Fruit fly (Drosophila melanogaster) whole organism, embryonic: ENCODE measurements around the gene pan.

Experiments
- Adf1 ChIP-seq: fragments of 200-800 bp; sonication (Bioruptor generic); IDR thresholded peaks from 2 replicates; pipeline ENCODE4 v1.3.6; 2022; ENCODE audit warnings: missing biosample characterization, missing genetic modification characterization
- Atf6 ChIP-seq: fragments of 200-800 bp; sonication (Bioruptor generic); IDR thresholded peaks from 2 replicates; pipeline ENCODE4 v1.3.6; 2022; ENCODE audit warnings: missing biosample characterization, missing genetic modification characterization
- B-H2 ChIP-seq: fragments of 200-800 bp; sonication (Bioruptor generic); optimal IDR thresholded peaks from 2 replicates; lab custom pipeline; 2018; ENCODE audit warnings: missing biosample characterization, mild to moderate bottlenecking, missing genetic modification characterization
- CG14441 ChIP-seq: fragments of 200-800 bp; sonication (Bioruptor generic); IDR thresholded peaks from 2 replicates; pipeline ENCODE4 v1.3.6; 2022; ENCODE audit warnings: missing biosample characterization, missing genetic modification characterization
- CG14667 ChIP-seq: fragments of 200-800 bp; sonication (Bioruptor generic); IDR thresholded peaks from 2 replicates; pipeline ENCODE4 v1.3.6; 2022; ENCODE audit warnings: missing biosample characterization, missing genetic modification characterization
- CG15479 ChIP-seq: fragments of 200-800 bp; sonication (Bioruptor generic); optimal IDR thresholded peaks from 3 replicates; lab custom pipeline; 2019; ENCODE audit warnings: missing biosample characterization, mild to moderate bottlenecking, missing genetic modification characterization, moderate library complexity
- CG15601 ChIP-seq: fragments of 200-800 bp; sonication (Bioruptor generic); optimal IDR thresholded peaks from 3 replicates; lab custom pipeline; 2019; ENCODE audit warnings: missing biosample characterization, mild to moderate bottlenecking, missing genetic modification characterization, moderate library complexity
- CG1602 ChIP-seq: fragments of 200-800 bp; sonication (Bioruptor generic); optimal IDR thresholded peaks from 3 replicates; lab custom pipeline; 2016; ENCODE audit warnings: missing biosample characterization, missing genetic modification characterization
- CG17359 ChIP-seq: fragments of 200-800 bp; sonication (Bioruptor generic); optimal IDR thresholded peaks from 3 replicates; lab custom pipeline; 2018; ENCODE audit warnings: missing biosample characterization, mild to moderate bottlenecking, missing genetic modification characterization, moderate library complexity
- CG2199 ChIP-seq: fragments of 200-800 bp; sonication (Bioruptor generic); IDR thresholded peaks from 3 replicates; pipeline ENCODE4 v1.3.6; 2022; ENCODE audit warnings: missing biosample characterization, missing genetic modification characterization
- CG30020 ChIP-seq: fragments of 200-800 bp; optimal IDR thresholded peaks from 2 replicates; lab custom pipeline; 2019; ENCODE audit warnings: missing biosample characterization, mild to moderate bottlenecking, missing genetic modification characterization, moderate library complexity
- CG3281 ChIP-seq: fragments of 200-800 bp; sonication (Bioruptor generic); optimal IDR thresholded peaks from 3 replicates; lab custom pipeline; 2017; ENCODE audit warnings: missing biosample characterization, mild to moderate bottlenecking, missing genetic modification characterization
- CG3838 ChIP-seq: fragments of 200-800 bp; sonication (Bioruptor generic); optimal IDR thresholded peaks from 3 replicates; lab custom pipeline; 2016; ENCODE audit warnings: missing biosample characterization, missing genetic modification characterization
- CG3995 ChIP-seq: fragments of 200-800 bp; sonication (Bioruptor generic); optimal IDR thresholded peaks from 3 replicates; lab custom pipeline; 2016; ENCODE audit warnings: missing biosample characterization, missing genetic modification characterization
- CG4282 ChIP-seq: fragments of 200-800 bp; sonication (Bioruptor generic); optimal IDR thresholded peaks from 2 replicates; lab custom pipeline; 2016; ENCODE audit warnings: missing biosample characterization, missing genetic modification characterization
- CG5245 ChIP-seq: fragments of 200-800 bp; sonication (Bioruptor generic); optimal IDR thresholded peaks from 3 replicates; lab custom pipeline; 2016; ENCODE audit warnings: missing biosample characterization, missing genetic modification characterization
- CG7271 ChIP-seq: fragments of 200-800 bp; sonication (Bioruptor generic); optimal IDR thresholded peaks from 2 replicates; lab custom pipeline; 2018; ENCODE audit warnings: missing biosample characterization, mild to moderate bottlenecking, missing genetic modification characterization, moderate library complexity
- CG7745 ChIP-seq: fragments of 200-800 bp; sonication (Bioruptor generic); optimal IDR thresholded peaks from 2 replicates; lab custom pipeline; 2018; ENCODE audit warnings: missing biosample characterization, mild to moderate bottlenecking, missing genetic modification characterization, moderate library complexity
- CG8359 ChIP-seq: fragments of 200-800 bp; sonication (Bioruptor generic); optimal IDR thresholded peaks from 2 replicates; lab custom pipeline; 2017; ENCODE audit warnings: missing biosample characterization, mild to moderate bottlenecking, missing genetic modification characterization, borderline replicate concordance
- CG8478 ChIP-seq: fragments of >200 bp; optimal IDR thresholded peaks from 2 replicates; lab custom pipeline; 2018
- CG8765 ChIP-seq: fragments of 200-800 bp; sonication (Bioruptor generic); IDR thresholded peaks from 2 replicates; pipeline ENCODE4 v1.3.6; 2022; ENCODE audit warnings: missing biosample characterization, missing genetic modification characterization
- CG8924 ChIP-seq: fragments of 200-800 bp; optimal IDR thresholded peaks from 3 replicates; lab custom pipeline; 2019; ENCODE audit warnings: missing biosample characterization, mild to moderate bottlenecking, missing genetic modification characterization, moderate library complexity
- Chrac-16 ChIP-seq: fragments of 200-800 bp; sonication (Bioruptor generic); optimal IDR thresholded peaks from 3 replicates; lab custom pipeline; 2016; ENCODE audit warnings: missing biosample characterization, missing genetic modification characterization
- CrebB ChIP-seq: fragments of 200-800 bp; sonication (Bioruptor generic); optimal IDR thresholded peaks from 3 replicates; lab custom pipeline; 2018; ENCODE audit warnings: missing biosample characterization, mild to moderate bottlenecking, missing genetic modification characterization
- D19A ChIP-seq: fragments of 200-800 bp; optimal IDR thresholded peaks from 3 replicates; lab custom pipeline; 2019; ENCODE audit warnings: missing biosample characterization, mild to moderate bottlenecking, missing genetic modification characterization, moderate library complexity
- D19B ChIP-seq: fragments of 200-800 bp; sonication (Bioruptor generic); optimal IDR thresholded peaks from 2 replicates; lab custom pipeline; 2017; ENCODE audit warnings: missing biosample characterization, mild to moderate bottlenecking, missing genetic modification characterization
- Dp ChIP-seq: fragments of 200-800 bp; sonication (Bioruptor generic); optimal IDR thresholded peaks from 2 replicates; lab custom pipeline; 2018; ENCODE audit warnings: missing biosample characterization, mild to moderate bottlenecking, missing genetic modification characterization, moderate library complexity
- HmgZ ChIP-seq: fragments of 200-800 bp; sonication (Bioruptor generic); optimal IDR thresholded peaks from 2 replicates; lab custom pipeline; 2018; ENCODE audit warnings: missing biosample characterization, mild to moderate bottlenecking, missing genetic modification characterization
- NC2α ChIP-seq: fragments of 200-800 bp; sonication (Bioruptor generic); optimal IDR thresholded peaks from 2 replicates; lab custom pipeline; 2016; ENCODE audit warnings: missing biosample characterization, missing genetic modification characterization
- NC2β ChIP-seq: fragments of 200-800 bp; sonication (Bioruptor generic); optimal IDR thresholded peaks from 2 replicates; lab custom pipeline; 2016; ENCODE audit warnings: missing biosample characterization, missing genetic modification characterization
- NK7.1 ChIP-seq: fragments of 200-800 bp; sonication (Bioruptor generic); optimal IDR thresholded peaks from 3 replicates; lab custom pipeline; 2016; ENCODE audit warnings: missing biosample characterization, missing genetic modification characterization
- Nf-YB ChIP-seq: fragments of 200-800 bp; sonication (Bioruptor generic); optimal IDR thresholded peaks from 3 replicates; lab custom pipeline; 2019; ENCODE audit warnings: missing biosample characterization, mild to moderate bottlenecking, missing genetic modification characterization, moderate library complexity
- Scr ChIP-seq: fragments of 200-800 bp; sonication (Bioruptor generic); IDR thresholded peaks from 2 replicates; pipeline ENCODE4 v1.3.6; 2022; ENCODE audit warnings: missing biosample characterization, missing genetic modification characterization; ENCODE audit not compliant: partially characterized antibody
- Side ChIP-seq: fragments of 200-800 bp; sonication (Bioruptor generic); optimal IDR thresholded peaks from 2 replicates; lab custom pipeline; 2016; ENCODE audit warnings: missing biosample characterization, missing genetic modification characterization
- ase ChIP-seq: fragments of 200-800 bp; sonication (Bioruptor generic); IDR thresholded peaks from 3 replicates; pipeline ENCODE4 v1.3.6; 2022; ENCODE audit warnings: missing biosample characterization, missing genetic modification characterization
- ato ChIP-seq: fragments of 200-800 bp; sonication (Bioruptor generic); IDR thresholded peaks from 2 replicates; pipeline ENCODE4 v1.3.6; 2022; ENCODE audit warnings: missing biosample characterization, missing genetic modification characterization; ENCODE audit not compliant: partially characterized antibody
- cas ChIP-seq: fragments of 200-800 bp; sonication (Bioruptor generic); IDR thresholded peaks from 2 replicates; pipeline ENCODE4 v1.3.6; 2022; ENCODE audit warnings: missing biosample characterization, missing genetic modification characterization
- crp ChIP-seq, 2 experiments: fragments of 200-800 bp; sonication (Bioruptor generic); optimal IDR thresholded peaks; 2 replicates in 1 of 2; 3 replicates in 1 of 2; lab custom pipeline; 2017; ENCODE audit warnings: missing biosample characterization in 2 of 2, missing genetic modification characterization in 2 of 2, mild to moderate bottlenecking in 1 of 2, moderate library complexity in 1 of 2
- eyg ChIP-seq: fragments of 200-800 bp; sonication (Bioruptor generic); optimal IDR thresholded peaks from 3 replicates; lab custom pipeline; 2016; ENCODE audit warnings: missing biosample characterization, missing genetic modification characterization
- gro ChIP-seq: fragments of 200-800 bp; sonication (Bioruptor generic); optimal IDR thresholded peaks from 2 replicates; lab custom pipeline; 2016; ENCODE audit warnings: missing biosample characterization, missing genetic modification characterization
- gt ChIP-seq: fragments of 200-800 bp; sonication (Bioruptor generic); IDR thresholded peaks from 2 replicates; pipeline ENCODE4 v1.3.6; 2022; ENCODE audit warnings: missing biosample characterization, missing genetic modification characterization
- h ChIP-seq: fragments of >200 bp; optimal IDR thresholded peaks from 2 replicates; lab custom pipeline; 2017
- hb ChIP-seq: fragments of 200-800 bp; sonication (Bioruptor generic); IDR thresholded peaks from 3 replicates; pipeline ENCODE4 v1.3.6; 2022; ENCODE audit warnings: missing biosample characterization, missing genetic modification characterization; ENCODE audit not compliant: partially characterized antibody
- jing ChIP-seq: fragments of 200-800 bp; sonication (Bioruptor generic); optimal IDR thresholded peaks from 2 replicates; lab custom pipeline; 2018; ENCODE audit warnings: missing biosample characterization, mild to moderate bottlenecking, missing genetic modification characterization
- phol ChIP-seq: fragments of 200-800 bp; sonication (Bioruptor generic); optimal IDR thresholded peaks from 3 replicates; lab custom pipeline; 2018; ENCODE audit warnings: missing biosample characterization, mild to moderate bottlenecking, missing genetic modification characterization, moderate library complexity
- row ChIP-seq: fragments of 200-800 bp; sonication (Bioruptor generic); IDR thresholded peaks from 3 replicates; pipeline ENCODE4 v1.3.6; 2022; ENCODE audit warnings: missing biosample characterization, missing genetic modification characterization
- seq ChIP-seq: fragments of 200-800 bp; sonication (Bioruptor generic); IDR thresholded peaks from 2 replicates; pipeline ENCODE4 v1.3.6; 2022; ENCODE audit warnings: missing biosample characterization, missing genetic modification characterization
- slbo ChIP-seq: fragments of 200-800 bp; sonication (Bioruptor generic); IDR thresholded peaks from 2 replicates; pipeline ENCODE4 v1.3.6; 2022; ENCODE audit warnings: missing biosample characterization, missing genetic modification characterization
- tll ChIP-seq, 2 experiments: fragments of 200-800 bp in 1 of 2; fragments of >200 bp in 1 of 2; sonication (Bioruptor generic) in 1 of 2; optimal IDR thresholded peaks; 2 replicates each; lab custom pipeline; 2017 to 2019; ENCODE audit warnings: missing biosample characterization in 2 of 2, missing genetic modification characterization in 2 of 2, mild to moderate bottlenecking in 1 of 2, moderate library complexity in 1 of 2
- twi ChIP-seq: fragments of 200-800 bp; optimal IDR thresholded peaks from 2 replicates; lab custom pipeline; 2019; ENCODE audit warnings: missing biosample characterization, mild to moderate bottlenecking, missing genetic modification characterization, moderate library complexity

pan gene

dm6 chr4:56242-57159 lies 12.6 kb upstream of the pan start, which contains the start of gene ci (continued):
- no peak for TF ChIP-seq CG4282 (GFP tag; lab: Kevin White, UChicago)
- no peak for TF ChIP-seq CG1602 (GFP tag; lab: Kevin White, UChicago)
- TF ChIP-seq seq (GFP tag; lab: Robert Waterston, UW), result no peak
- no peak for TF ChIP-seq eyg (GFP tag; lab: Kevin White, UChicago)
- peak; percentile 55 for TF ChIP-seq CG3838
- peak; percentile 77 for TF ChIP-seq CrebB (tag; lab: Kevin White, UChicago)
- TF ChIP-seq CG2199 (GFP tag; lab: Robert Waterston, UW), result peak; percentile 99
- no peak for TF ChIP-seq Atf6 (GFP tag; lab: Robert Waterston, UW)
- TF ChIP-seq NK7.1 (GFP tag; lab: Kevin White, UChicago), result no peak
- no peak for TF ChIP-seq CG3281
- TF ChIP-seq Side (GFP tag; lab: Kevin White, UChicago), result peak; percentile 12
- peak; percentile 77 for TF ChIP-seq CG30020 (tag; lab: Kevin White, UChicago)
- TF ChIP-seq B-H2 (GFP tag; lab: Kevin White, UChicago), result peak; percentile 71
- peak; percentile 22 for TF ChIP-seq CG17359 (tag; lab: Kevin White, UChicago)
- TF ChIP-seq hb (GFP tag; lab: Robert Waterston, UW), result no peak
- no peak for TF ChIP-seq ato (GFP tag; lab: Robert Waterston, UW)
- TF ChIP-seq CG8765, result no peak
- TF ChIP-seq CG15479 (GFP tag; lab: Kevin White, UChicago), result peak; percentile 76
- TF ChIP-seq row (GFP tag; lab: Robert Waterston, UW), result peak; percentile 84
- no peak for TF ChIP-seq CG8478 (lab: Kevin White, UChicago)
- TF ChIP-seq h (lab: Kevin White, UChicago), result no peak
- TF ChIP-seq tll (GFP tag; optimal IDR thresholded peaks at IDR 0.05; lab: Kevin White, UChicago), result peak in 1 of 2 experiments; percentile 44
- TF ChIP-seq Chrac-16 (GFP tag; lab: Kevin White, UChicago), result no peak
- TF ChIP-seq gro (GFP tag; lab: Kevin White, UChicago), result no peak
- TF ChIP-seq NC2β (GFP tag; lab: Kevin White, UChicago), result no peak
- peak; percentile 47 for TF ChIP-seq CG15601
- TF ChIP-seq Dp (GFP tag; lab: Kevin White, UChicago), result no peak
- no peak for TF ChIP-seq gt (GFP tag; lab: Robert Waterston, UW)
- no peak for TF ChIP-seq CG8359 (GFP tag; lab: Kevin White, UChicago)
- no peak for TF ChIP-seq cas (GFP tag; lab: Robert Waterston, UW)
- no peak for TF ChIP-seq CG14667 (GFP tag; lab: Robert Waterston, UW)
- no peak for TF ChIP-seq CG3995
- no peak for TF ChIP-seq NC2α (GFP tag; lab: Kevin White, UChicago)
- peak; percentile 67 for TF ChIP-seq phol (tag; lab: Kevin White, UChicago)
- TF ChIP-seq HmgZ, result peak; percentile 66
- no peak for TF ChIP-seq CG14441
- peak; percentile 35 for TF ChIP-seq CG7745 (tag; lab: Kevin White, UChicago)
- no peak for TF ChIP-seq ase (GFP tag; lab: Robert Waterston, UW)
- peak; percentile 87 for TF ChIP-seq twi (tag; lab: Kevin White, UChicago)
- TF ChIP-seq CG5245 (GFP tag; lab: Kevin White, UChicago), result no peak
- TF ChIP-seq CG8924 (tag; lab: Kevin White, UChicago), result peak; percentile 71
- no peak for TF ChIP-seq crp (GFP tag; optimal IDR thresholded peaks at IDR 0.05; lab: Kevin White, UChicago)
- TF ChIP-seq Scr (GFP tag; lab: Robert Waterston, UW), result peak; percentile 36
- peak; percentile 37 for TF ChIP-seq D19B (GFP tag; lab: Kevin White, UChicago)
- TF ChIP-seq slbo (GFP tag; lab: Robert Waterston, UW), result no peak
- TF ChIP-seq Nf-YB (GFP tag; lab: Kevin White, UChicago), result no peak
- TF ChIP-seq jing (GFP tag; lab: Kevin White, UChicago), result no peak
- TF ChIP-seq Adf1, result peak; percentile 31; the same call in 1 of the 2 replicates
- TF ChIP-seq D19A (tag; lab: Kevin White, UChicago), result peak; percentile 27
- TF ChIP-seq CG7271 (tag; lab: Kevin White, UChicago), result peak; percentile 61
